Worm (Caenorhabditis elegans): ENCODE measurements around the gene T20F7.1.
A peak's percentile ranks its signal among the peaks of the same experiment; 100 is the strongest.

The T20F7.1 gene

ce11 chrX:16863320-16863719 lies 9.4 kb upstream of the T20F7.1 start:
- TF ChIP-seq lin-35 (GFP tag; optimal IDR thresholded peaks at IDR 0.05) (no peak), ama-1 (optimal IDR thresholded peaks at IDR 0.05) (no peak), unc-86 (tag; optimal IDR thresholded peaks at IDR 0.05) (no peak), ceh-88 (GFP tag; IDR thresholded peaks at IDR 0.05) (no peak)

- no peak for TF ChIP-seq lin-35 (GFP tag; optimal IDR thresholded peaks at IDR 0.05)
- no peak for TF ChIP-seq rnt-1 (tag; optimal IDR thresholded peaks at IDR 0.05)
- no peak for TF ChIP-seq nhr-84 (tag; optimal IDR thresholded peaks at IDR 0.05)
- peak; percentile 0 for TF ChIP-seq elt-2 (tag; optimal IDR thresholded peaks at IDR 0.05)
- TF ChIP-seq mab-9 (GFP tag; IDR thresholded peaks at IDR 0.05), result no peak
- no peak for TF ChIP-seq efl-3 (GFP tag; optimal IDR thresholded peaks at IDR 0.05)
These were observed 7.7 kb upstream of the T20F7.1 start for ce11 chrX:16865016-16865415.

ce11 chrX:16865675-16866074 lies 7.0 kb upstream of the T20F7.1 start:
- TF ChIP-seq lin-39 (tag; optimal IDR thresholded peaks at IDR 0.05), result no peak

- TF ChIP-seq egl-13 (tag; optimal IDR thresholded peaks at IDR 0.05) (no peak), nhr-12 (tag; optimal IDR thresholded peaks at IDR 0.05) (no peak), swsn-7 (tag; optimal IDR thresholded peaks at IDR 0.05) (no peak), nhr-47 (tag; optimal IDR thresholded peaks at IDR 0.05) (no peak), snpc-4 (tag; optimal IDR thresholded peaks at IDR 0.05) (no peak), ama-1 (optimal IDR thresholded peaks at IDR 0.05) (no peak), efl-1 (optimal IDR thresholded peaks at IDR 0.05) (no peak), efl-1 (GFP tag; optimal IDR thresholded peaks at IDR 0.05 in 1 of 2) (peak in 1 of 2 experiments; percentile 84), lin-14 (GFP tag; optimal IDR thresholded peaks at IDR 0.05) (peak; percentile 37), ceh-82 (tag; optimal IDR thresholded peaks at IDR 0.05) (no peak), nhr-76 (tag; optimal IDR thresholded peaks at IDR 0.05) (no peak)
These were observed 3.8 kb upstream of the T20F7.1 start, which contains the start of gene aakg-2 for ce11 chrX:16868931-16869330. TSS of gene aakg-2 (minus strand) at chrX:16869031.

- TF ChIP-seq vab-15 (tag; optimal IDR thresholded peaks at IDR 0.05) (no peak), efl-3 (GFP tag; optimal IDR thresholded peaks at IDR 0.05) (no peak), unc-30 (tag; optimal IDR thresholded peaks at IDR 0.05) (no peak), ceh-90 (tag; optimal IDR thresholded peaks at IDR 0.05) (no peak), aha-1 (tag; optimal IDR thresholded peaks at IDR 0.05) (no peak), isw-1 (GFP tag; IDR thresholded peaks at IDR 0.05) (no peak), pqm-1 (tag; optimal IDR thresholded peaks at IDR 0.05) (no peak), xbp-1 (tag; optimal IDR thresholded peaks at IDR 0.05) (no peak), ceh-8 (GFP tag; optimal IDR thresholded peaks at IDR 0.05) (no peak), nhr-90 (tag; optimal IDR thresholded peaks at IDR 0.05; ENCODE audit: poor library complexity) (peak; percentile 31), lin-39 (tag; optimal IDR thresholded peaks at IDR 0.05) (no peak), rnt-1 (tag; optimal IDR thresholded peaks at IDR 0.05) (no peak), efl-1 (optimal IDR thresholded peaks at IDR 0.05) (no peak), efl-1 (GFP tag; optimal IDR thresholded peaks at IDR 0.05 in 1 of 2) (peak in 1 of 2 experiments; percentile 27), nhr-47 (tag; optimal IDR thresholded peaks at IDR 0.05) (peak; percentile 4), unc-98 (GFP tag; IDR thresholded peaks at IDR 0.05) (no peak), pax-3 (tag; optimal IDR thresholded peaks at IDR 0.05) (no peak), lin-15B (tag; optimal IDR thresholded peaks at IDR 0.05) (no peak), fkh-10 (GFP tag; optimal IDR thresholded peaks at IDR 0.05) (no peak), blmp-1 (tag; optimal IDR thresholded peaks at IDR 0.05) (peak; percentile 95), fkh-8 (tag; optimal IDR thresholded peaks at IDR 0.05) (no peak), mdl-1 (tag; optimal IDR thresholded peaks at IDR 0.05) (peak in 1 of 2 experiments; percentile 36), nhr-71 (tag; optimal IDR thresholded peaks at IDR 0.05) (peak; percentile 66), lin-14 (GFP tag; optimal IDR thresholded peaks at IDR 0.05) (peak; percentile 75), elt-3 (tag; optimal IDR thresholded peaks at IDR 0.05) (peak in 2 of 6 experiments; percentile 59 to 64), unc-130 (tag; optimal IDR thresholded peaks at IDR 0.05) (no peak), hpl-2 (GFP tag; optimal IDR thresholded peaks at IDR 0.05) (no peak), sox-4 (tag; optimal IDR thresholded peaks at IDR 0.05) (no peak), unc-62 (GFP tag; optimal IDR thresholded peaks at IDR 0.05) (no peak), fkh-4 (tag; optimal IDR thresholded peaks at IDR 0.05; ENCODE audit: borderline replicate concordance) (no peak), sptf-1 (tag; optimal IDR thresholded peaks at IDR 0.05) (no peak), Y116A8C.19 (tag; optimal IDR thresholded peaks at IDR 0.05; ENCODE audit: borderline replicate concordance) (no peak)
These were observed 1.4 kb upstream of the T20F7.1 start for ce11 chrX:16871355-16871754.
